Worm (Caenorhabditis elegans): ENCODE results near the gene M117.4.

Gene M117.4

DNA sequence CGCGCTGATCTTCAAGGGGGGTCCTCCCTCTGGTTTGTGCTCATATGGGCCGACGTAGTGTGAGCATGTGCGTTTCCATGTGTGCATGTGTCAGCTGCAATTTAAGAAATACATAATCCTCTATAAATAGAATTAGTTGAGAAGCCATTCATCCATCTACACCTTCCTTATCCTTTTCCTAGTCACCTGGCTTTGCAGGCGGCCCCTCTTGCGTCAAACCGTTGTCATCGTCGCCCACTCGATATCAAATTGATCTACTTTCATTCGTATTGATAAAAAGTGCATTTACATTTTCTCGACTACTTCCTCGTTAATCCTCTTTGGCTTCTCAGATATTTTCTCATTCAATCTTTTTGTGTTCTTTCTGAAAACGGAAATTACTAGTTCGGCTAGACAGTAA is 21.3 kb downstream of the M117.4 start:
- TF ChIP-seq mxl-3 (GFP tag; optimal IDR thresholded peaks at IDR 0.05) (peak; percentile 37), ZK546.5 (tag; optimal IDR thresholded peaks at IDR 0.05) (no peak), pha-4 (GFP tag; IDR thresholded peaks at IDR 0.05) (no peak), pha-4 (tag; optimal IDR thresholded peaks at IDR 0.05) (no peak), nhr-76 (tag; optimal IDR thresholded peaks at IDR 0.05) (no peak), nhr-28 (tag; optimal IDR thresholded peaks at IDR 0.05) (peak; percentile 44), aha-1 (tag) (peak; percentile 42)

DNA sequence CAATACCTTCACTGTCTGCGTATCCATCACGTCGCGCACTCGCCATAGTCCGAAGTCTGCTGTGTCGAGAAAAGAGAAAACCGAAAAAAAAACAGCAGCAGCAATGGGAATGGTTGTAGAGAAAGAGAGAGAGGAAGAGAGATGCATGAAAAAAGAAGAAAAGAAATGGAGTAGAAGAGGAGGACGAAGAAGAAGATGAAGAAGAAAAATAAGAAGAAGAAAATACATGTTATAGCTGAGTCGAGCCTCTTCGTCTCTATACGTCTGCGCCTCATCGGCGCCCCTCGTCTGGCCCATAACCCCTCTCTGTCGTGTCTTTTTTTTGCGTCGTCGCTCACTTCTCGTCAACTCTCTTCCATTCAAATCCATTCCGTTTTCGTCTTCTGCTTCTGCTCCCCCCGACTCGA is 23.6 kb downstream of the M117.4 start:
- TF ChIP-seq rbr-2 (tag; optimal IDR thresholded peaks at IDR 0.05) (peak; percentile 81), F37D6.2 (tag; optimal IDR thresholded peaks at IDR 0.05) (peak; percentile 69), cey-2 (tag; optimal IDR thresholded peaks at IDR 0.05; ENCODE audit: borderline replicate concordance, insufficient read depth) (peak; percentile 45), T20F7.1 (GFP tag; optimal IDR thresholded peaks at IDR 0.05) (peak; percentile 21), zag-1 (tag; optimal IDR thresholded peaks at IDR 0.05) (peak; percentile 58), ceh-82 (tag; optimal IDR thresholded peaks at IDR 0.05) (no peak), attf-4 (tag; optimal IDR thresholded peaks at IDR 0.05) (no peak), nhr-11 (tag; optimal IDR thresholded peaks at IDR 0.05) (peak; percentile 83), mdl-1 (tag; optimal IDR thresholded peaks at IDR 0.05) (peak; percentile 57 to 82), nhr-48 (tag; optimal IDR thresholded peaks at IDR 0.05) (peak; percentile 51), gei-8 (GFP tag; optimal IDR thresholded peaks at IDR 0.05) (no peak), mxl-3 (GFP tag; optimal IDR thresholded peaks at IDR 0.05) (peak; percentile 34), ama-1 (optimal IDR thresholded peaks at IDR 0.05) (no peak), ctbp-1 (GFP tag; IDR thresholded peaks at IDR 0.05) (peak; percentile 70; the same call in 1 of the 2 replicates), lin-29 (GFP tag; IDR thresholded peaks at IDR 0.05) (no peak), lsy-2 (tag; optimal IDR thresholded peaks at IDR 0.05) (peak; percentile 52 to 85), nhr-25 (tag; optimal IDR thresholded peaks at IDR 0.05; ENCODE audit: borderline replicate concordance, insufficient read depth) (peak; percentile 2), nhr-28 (tag; optimal IDR thresholded peaks at IDR 0.05) (peak; percentile 88), egl-43 (GFP tag; IDR thresholded peaks at IDR 0.05) (peak; percentile 75; the same call in 1 of the 2 replicates), tra-1 (GFP tag; IDR thresholded peaks at IDR 0.05) (0 out of 2 replicates have a peak, but pooled peaks have one; percentile 4), Y75B8A.6 (GFP tag; IDR thresholded peaks at IDR 0.05) (no peak), unc-62 (GFP tag; optimal IDR thresholded peaks at IDR 0.05 in 1 of 2) (peak in 1 of 2 experiments; percentile 94), unc-62 (tag; optimal IDR thresholded peaks at IDR 0.05) (no peak), dpl-1 (GFP tag; optimal IDR thresholded peaks at IDR 0.05) (peak; percentile 60), ceh-20 (GFP tag; IDR thresholded peaks at IDR 0.05) (peak; percentile 73; the same call in 1 of the 2 replicates), mes-2 (tag; optimal IDR thresholded peaks at IDR 0.05; ENCODE audit: poor library complexity, severe bottlenecking) (no peak), skn-1 (tag; optimal IDR thresholded peaks at IDR 0.05) (no peak), dmd-6 (GFP tag; IDR thresholded peaks at IDR 0.05) (peak; percentile 68), fos-1 (tag; optimal IDR thresholded peaks at IDR 0.05) (no peak), daf-16 (GFP tag; optimal IDR thresholded peaks at IDR 0.05) (peak in 1 of 2 experiments; percentile 10), daf-16 (tag; optimal IDR thresholded peaks at IDR 0.05) (peak; percentile 35), mep-1 (tag; optimal IDR thresholded peaks at IDR 0.05) (peak; percentile 87), pha-4 (GFP tag; IDR thresholded peaks at IDR 0.05) (no peak), pha-4 (tag; optimal IDR thresholded peaks at IDR 0.05) (peak; percentile 28), set-16 (GFP tag; IDR thresholded peaks at IDR 0.05) (peak; percentile 52; the same call in 1 of the 2 replicates), lin-39 (tag; optimal IDR thresholded peaks at IDR 0.05) (no peak), nhr-6 (tag; optimal IDR thresholded peaks at IDR 0.05) (no peak), dve-1 (tag; optimal IDR thresholded peaks at IDR 0.05; ENCODE audit: insufficient read depth) (peak; percentile 89), fkh-10 (GFP tag; optimal IDR thresholded peaks at IDR 0.05) (peak; percentile 90), snpc-4 (tag; optimal IDR thresholded peaks at IDR 0.05) (no peak), hlh-11 (tag; optimal IDR thresholded peaks at IDR 0.05) (peak; percentile 85), hlh-30 (tag; optimal IDR thresholded peaks at IDR 0.05; ENCODE audit: insufficient read depth) (peak; percentile 69), hmg-1.1 (GFP tag; IDR thresholded peaks at IDR 0.05) (peak; percentile 81; the same call in 1 of the 2 replicates), aha-1 (tag) (peak; percentile 99), sdz-12 (GFP tag; optimal IDR thresholded peaks at IDR 0.05) (no peak), tag-97 (GFP tag; IDR thresholded peaks at IDR 0.05) (no peak), nhr-77 (tag; optimal IDR thresholded peaks at IDR 0.05) (peak; percentile 58)
